Fruit fly (Drosophila melanogaster) whole organism, embryonic: Measurements from ENCODE around the gene Cyt-c-p.

Experiments used
- Ada2b ChIP-seq: fragments of 200-800 bp; sonication (Bioruptor generic); IDR thresholded peaks from 2 replicates; pipeline ENCODE4 v1.3.6; 2022; ENCODE audit warnings: missing biosample characterization, missing genetic modification characterization
- CG10321 ChIP-seq: fragments of 200-800 bp; sonication (Bioruptor generic); IDR thresholded peaks from 2 replicates; pipeline ENCODE4 v1.3.6; 2022; ENCODE audit warnings: missing biosample characterization, missing genetic modification characterization
- CG10366 ChIP-seq: fragments of 200-800 bp; sonication (Bioruptor generic); IDR thresholded peaks from 2 replicates; pipeline ENCODE4 v1.3.6; 2022; ENCODE audit warnings: missing biosample characterization, missing genetic modification characterization
- CG11085 ChIP-seq: fragments of 200-800 bp; sonication (Bioruptor generic); IDR thresholded peaks from 2 replicates; pipeline ENCODE4 v1.3.6; 2022; ENCODE audit warnings: missing biosample characterization, missing genetic modification characterization
- CG11247 ChIP-seq: fragments of 200-800 bp; sonication (Bioruptor generic); IDR thresholded peaks from 2 replicates; pipeline ENCODE4 v1.3.6; 2022; ENCODE audit warnings: missing biosample characterization, missing genetic modification characterization
- CG11456 ChIP-seq: fragments of 200-800 bp; sonication (Bioruptor generic); IDR thresholded peaks from 3 replicates; pipeline ENCODE4 v1.3.6; 2022; ENCODE audit warnings: missing biosample characterization, missing genetic modification characterization
- CG12391 ChIP-seq: fragments of 200-800 bp; sonication (Bioruptor generic); optimal IDR thresholded peaks from 3 replicates; lab custom pipeline; 2018; ENCODE audit warnings: missing biosample characterization, mild to moderate bottlenecking, missing genetic modification characterization, moderate library complexity
- CG13296 ChIP-seq: fragments of 200-800 bp; sonication (Bioruptor generic); optimal IDR thresholded peaks from 3 replicates; lab custom pipeline; 2018; ENCODE audit warnings: missing biosample characterization, mild to moderate bottlenecking, missing genetic modification characterization
- CG14667 ChIP-seq: fragments of 200-800 bp; sonication (Bioruptor generic); IDR thresholded peaks from 2 replicates; pipeline ENCODE4 v1.3.6; 2022; ENCODE audit warnings: missing biosample characterization, missing genetic modification characterization
- CG14710 ChIP-seq: fragments of 200-800 bp; sonication (Bioruptor generic); optimal IDR thresholded peaks from 3 replicates; lab custom pipeline; 2019; ENCODE audit warnings: missing biosample characterization, mild to moderate bottlenecking, missing genetic modification characterization, moderate library complexity
- CG17186 ChIP-seq: fragments of 200-800 bp; sonication (Bioruptor generic); optimal IDR thresholded peaks from 3 replicates; lab custom pipeline; 2017; ENCODE audit warnings: missing biosample characterization, missing genetic modification reagents, missing genetic modification characterization
- CG32532 ChIP-seq: fragments of 200-800 bp; sonication (Bioruptor generic); IDR thresholded peaks from 2 replicates; pipeline ENCODE4 v1.3.6; 2022; ENCODE audit warnings: missing biosample characterization, missing genetic modification characterization
- CG4282 ChIP-seq: fragments of 200-800 bp; sonication (Bioruptor generic); optimal IDR thresholded peaks from 2 replicates; lab custom pipeline; 2016; ENCODE audit warnings: missing biosample characterization, missing genetic modification characterization
- CG4707 ChIP-seq: fragments of 200-800 bp; sonication (Bioruptor generic); optimal IDR thresholded peaks from 2 replicates; lab custom pipeline; 2018; ENCODE audit warnings: missing biosample characterization, mild to moderate bottlenecking, missing genetic modification characterization, moderate library complexity
- CG6654 ChIP-seq: fragments of 200-800 bp; sonication (Bioruptor generic); optimal IDR thresholded peaks from 2 replicates; lab custom pipeline; 2017; ENCODE audit warnings: missing biosample characterization, mild to moderate bottlenecking, missing genetic modification characterization
- CG7372 ChIP-seq: fragments of 200-800 bp; sonication (Bioruptor generic); IDR thresholded peaks from 2 replicates; pipeline ENCODE4 v1.3.6; 2022; ENCODE audit warnings: missing biosample characterization, missing genetic modification characterization
- CG7556 ChIP-seq: fragments of 200-800 bp; sonication (Bioruptor generic); optimal IDR thresholded peaks from 2 replicates; lab custom pipeline; 2017; ENCODE audit warnings: missing biosample characterization, mild to moderate bottlenecking, missing genetic modification characterization
- CG7963 ChIP-seq: fragments of 200-800 bp; sonication (Bioruptor generic); IDR thresholded peaks from 3 replicates; pipeline ENCODE4 v1.3.6; 2022; ENCODE audit warnings: missing biosample characterization, missing genetic modification characterization; ENCODE audit not compliant: partially characterized antibody
- CG7987 ChIP-seq: fragments of 200-800 bp; sonication (Bioruptor generic); optimal IDR thresholded peaks from 2 replicates; lab custom pipeline; 2018; ENCODE audit warnings: missing biosample characterization, mild to moderate bottlenecking, missing genetic modification characterization, moderate library complexity
- CG8478 ChIP-seq: fragments of >200 bp; optimal IDR thresholded peaks from 2 replicates; lab custom pipeline; 2018
- CG8944 ChIP-seq: fragments of 200-800 bp; sonication (Bioruptor generic); optimal IDR thresholded peaks from 3 replicates; lab custom pipeline; 2016; ENCODE audit warnings: missing biosample characterization, missing genetic modification characterization
- CG9609 ChIP-seq: fragments of 200-800 bp; sonication (Bioruptor generic); optimal IDR thresholded peaks from 3 replicates; lab custom pipeline; 2016; ENCODE audit warnings: missing biosample characterization, missing genetic modification characterization
- CG9876 ChIP-seq: fragments of 200-800 bp; sonication (Bioruptor generic); optimal IDR thresholded peaks from 2 replicates; lab custom pipeline; 2016; ENCODE audit warnings: missing biosample characterization, missing genetic modification characterization
- CoRest ChIP-seq: fragments of 200-800 bp; sonication (Bioruptor generic); optimal IDR thresholded peaks from 3 replicates; lab custom pipeline; 2018; ENCODE audit warnings: missing biosample characterization, mild to moderate bottlenecking, missing genetic modification characterization, moderate library complexity
- Doc3 ChIP-seq: fragments of 200-800 bp; sonication (Bioruptor generic); IDR thresholded peaks from 3 replicates; pipeline ENCODE4 v1.3.6; 2022; ENCODE audit warnings: missing biosample characterization, missing genetic modification characterization; ENCODE audit not compliant: partially characterized antibody
- H2.0 ChIP-seq: fragments of 200-800 bp; sonication (Bioruptor generic); IDR thresholded peaks from 2 replicates; pipeline ENCODE4 v1.3.6; 2022; ENCODE audit warnings: missing biosample characterization, missing genetic modification characterization
- Jarid2 ChIP-seq: fragments of 200-800 bp; sonication (Bioruptor generic); optimal IDR thresholded peaks from 3 replicates; lab custom pipeline; 2017; ENCODE audit warnings: mild to moderate bottlenecking, missing biosample characterization, missing genetic modification reagents, missing genetic modification characterization
- Kr ChIP-seq: fragments of 200-800 bp; sonication (Bioruptor generic); optimal IDR thresholded peaks from 2 replicates; lab custom pipeline; 2017; ENCODE audit warnings: missing biosample characterization, mild to moderate bottlenecking, missing genetic modification characterization
- Mes4 ChIP-seq: fragments of 200-800 bp; sonication (Bioruptor generic); optimal IDR thresholded peaks from 2 replicates; lab custom pipeline; 2016; ENCODE audit warnings: missing biosample characterization, missing genetic modification characterization
- Tbp ChIP-seq: fragments of >200 bp; optimal IDR thresholded peaks from 2 replicates; lab custom pipeline; 2018; ENCODE audit warnings: missing biosample characterization, missing genetic modification characterization
- Usf ChIP-seq: fragments of 200-800 bp; sonication (Bioruptor generic); optimal IDR thresholded peaks from 2 replicates; lab custom pipeline; 2017; ENCODE audit warnings: missing genotype, missing biosample characterization, missing genetic modification characterization
- amos ChIP-seq: fragments of 200-800 bp; sonication (Bioruptor generic); IDR thresholded peaks from 2 replicates; pipeline ENCODE4 v1.3.6; 2022; ENCODE audit warnings: missing biosample characterization, missing genetic modification characterization; ENCODE audit not compliant: partially characterized antibody
- aop ChIP-seq: fragments of 200-800 bp; sonication (Bioruptor generic); IDR thresholded peaks from 2 replicates; pipeline ENCODE4 v1.3.6; 2022; ENCODE audit warnings: missing biosample characterization, missing genetic modification characterization
- ato ChIP-seq: fragments of 200-800 bp; sonication (Bioruptor generic); IDR thresholded peaks from 2 replicates; pipeline ENCODE4 v1.3.6; 2022; ENCODE audit warnings: missing biosample characterization, missing genetic modification characterization; ENCODE audit not compliant: partially characterized antibody
- da ChIP-seq: fragments of 200-800 bp; sonication (Bioruptor generic); optimal IDR thresholded peaks from 2 replicates; lab custom pipeline; 2016; ENCODE audit warnings: missing biosample characterization, missing genetic modification characterization
- dimm ChIP-seq: fragments of 200-800 bp; sonication (Bioruptor generic); IDR thresholded peaks from 2 replicates; pipeline ENCODE4 v1.3.6; 2022; ENCODE audit warnings: missing biosample characterization, missing genetic modification characterization
- ewg ChIP-seq: fragments of 200-800 bp; sonication (Bioruptor generic); optimal IDR thresholded peaks from 3 replicates; lab custom pipeline; 2017; ENCODE audit warnings: mild to moderate bottlenecking, missing biosample characterization, missing genetic modification reagents, missing genetic modification characterization
- ham ChIP-seq: fragments of 200-800 bp; sonication (Bioruptor generic); IDR thresholded peaks from 2 replicates; pipeline ENCODE4 v1.3.6; 2022; ENCODE audit warnings: missing biosample characterization, missing genetic modification characterization
- hth ChIP-seq: fragments of >200 bp; optimal IDR thresholded peaks from 2 replicates; lab custom pipeline; 2017; ENCODE audit warnings: inconsistent platforms
- kay ChIP-seq: fragments of 200-800 bp; sonication (Bioruptor generic); optimal IDR thresholded peaks from 2 replicates; lab custom pipeline; 2016; ENCODE audit warnings: missing biosample characterization, missing genetic modification characterization
- lab ChIP-seq: fragments of 200-800 bp; sonication (Bioruptor generic); optimal IDR thresholded peaks from 3 replicates; lab custom pipeline; 2017; ENCODE audit warnings: missing biosample characterization, missing genetic modification characterization, mild to moderate bottlenecking, moderate library complexity, missing genetic modification reagents
- nom ChIP-seq: fragments of 200-800 bp; sonication (Bioruptor generic); optimal IDR thresholded peaks from 2 replicates; lab custom pipeline; 2017; ENCODE audit warnings: missing biosample characterization, missing genetic modification characterization, mild to moderate bottlenecking, moderate library complexity, missing genetic modification reagents
- otp ChIP-seq: fragments of 200-800 bp; sonication (Bioruptor generic); IDR thresholded peaks from 3 replicates; pipeline ENCODE4, ENCODE4 v1.3.6; 2022; ENCODE audit warnings: missing biosample characterization, missing genetic modification characterization
- pnt ChIP-seq: fragments of 200-800 bp; sonication (Bioruptor generic); optimal IDR thresholded peaks from 3 replicates; lab custom pipeline; 2016; ENCODE audit warnings: missing biosample characterization, missing genetic modification characterization
- pzg ChIP-seq: fragments of 200-800 bp; sonication (Bioruptor generic); optimal IDR thresholded peaks from 3 replicates; lab custom pipeline; 2018; ENCODE audit warnings: missing biosample characterization, mild to moderate bottlenecking, missing genetic modification characterization, moderate library complexity
- slbo ChIP-seq: fragments of 200-800 bp; sonication (Bioruptor generic); IDR thresholded peaks from 2 replicates; pipeline ENCODE4 v1.3.6; 2022; ENCODE audit warnings: missing biosample characterization, missing genetic modification characterization
- sr ChIP-seq: fragments of 200-800 bp; sonication (Bioruptor generic); IDR thresholded peaks from 3 replicates; pipeline ENCODE4 v1.3.6; 2022; ENCODE audit warnings: missing biosample characterization, missing genetic modification characterization
- twi ChIP-seq: fragments of 200-800 bp; optimal IDR thresholded peaks from 2 replicates; lab custom pipeline; 2019; ENCODE audit warnings: missing biosample characterization, mild to moderate bottlenecking, missing genetic modification characterization, moderate library complexity
- vvl ChIP-seq: fragments of 200-800 bp; sonication (Bioruptor generic); IDR thresholded peaks from 2 replicates; pipeline ENCODE4 v1.3.6; 2022; ENCODE audit warnings: missing biosample characterization, missing genetic modification characterization
- wek ChIP-seq: fragments of 200-800 bp; sonication (Bioruptor generic); optimal IDR thresholded peaks from 3 replicates; lab custom pipeline; 2018; ENCODE audit warnings: missing biosample characterization, mild to moderate bottlenecking, missing genetic modification characterization, moderate library complexity

Cyt-c-p gene

DNA sequence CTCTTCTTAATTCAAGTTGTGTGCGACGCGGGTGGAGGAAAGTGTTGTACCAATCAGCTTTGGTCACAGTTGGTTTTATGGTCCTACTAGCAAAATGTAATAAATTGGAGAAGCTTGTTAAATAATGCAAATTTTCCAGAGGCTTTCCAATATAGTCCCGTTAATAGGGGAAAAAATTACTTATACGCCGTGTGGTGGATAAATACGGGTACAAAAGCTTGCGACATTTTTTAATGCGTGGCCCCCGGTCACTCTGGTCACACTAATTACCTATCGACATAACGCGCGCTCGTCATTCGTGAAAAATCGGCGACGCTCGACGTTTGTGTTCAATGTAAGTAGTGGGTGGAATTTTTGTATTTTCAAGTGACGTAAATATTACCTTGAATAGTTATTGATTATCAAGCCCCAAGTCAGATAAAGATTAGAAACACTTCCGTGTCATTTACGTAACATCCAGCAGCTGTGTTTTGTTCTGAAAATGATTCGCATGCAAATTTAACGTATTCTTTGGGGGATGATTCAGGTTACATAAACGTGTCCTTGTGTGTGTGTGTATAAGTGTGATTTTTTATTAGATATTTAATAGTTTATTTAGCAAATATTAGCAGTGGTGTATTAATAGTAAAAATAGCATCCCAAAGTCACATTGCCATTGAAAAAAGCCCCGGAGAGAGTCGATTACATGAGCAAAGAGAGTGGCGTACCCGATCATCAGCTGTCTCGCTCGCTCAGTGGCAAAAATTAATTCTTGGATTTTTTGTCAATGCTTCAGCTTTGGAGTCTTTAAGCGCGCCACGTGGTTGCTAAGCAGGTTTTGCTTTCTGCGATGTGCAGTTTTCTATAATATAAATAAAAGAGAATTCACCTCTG, at the start of gene Cyt-c-p:
TSS of gene Cyt-c-p (plus strand) at position 290 of the 873 bp plus-strand sequence.
- TF ChIP-seq sr (GFP tag; lab: Robert Waterston, UW) (no peak), CG11085 (GFP tag; lab: Robert Waterston, UW) (no peak), da (GFP tag; lab: Kevin White, UChicago) (no peak), CG14667 (GFP tag; lab: Robert Waterston, UW) (no peak), amos (peak; percentile 64; the same call in 1 of the 2 replicates), CG9609 (GFP tag; lab: Kevin White, UChicago) (no peak), CG7556 (GFP tag; lab: Kevin White, UChicago) (peak; percentile 22), Jarid2 (GFP tag; lab: Kevin White, UChicago) (peak; percentile 64), otp (GFP tag; lab: Robert Waterston, UW) (no peak), CG7963 (GFP tag; lab: Robert Waterston, UW) (no peak), wek (peak; percentile 6), hth (lab: Kevin White, UChicago) (no peak), CG13296 (GFP tag; lab: Kevin White, UChicago) (peak; percentile 43), slbo (GFP tag; lab: Robert Waterston, UW) (0 out of 2 replicates have a peak, but pooled peaks have one; percentile 14), nom (GFP tag; lab: Kevin White, UChicago) (no peak), dimm (GFP tag; lab: Robert Waterston, UW) (no peak), CG4282 (GFP tag; lab: Kevin White, UChicago) (no peak), twi (tag; lab: Kevin White, UChicago) (no peak), H2.0 (GFP tag; lab: Robert Waterston, UW) (no peak), pzg (GFP tag; lab: Kevin White, UChicago) (peak; percentile 93), CG17186 (peak; percentile 87), vvl (0 out of 2 replicates have a peak, but pooled peaks have one; percentile 22), CG10366 (no peak), CG32532 (GFP tag; lab: Robert Waterston, UW) (peak; percentile 7; the same call in 1 of the 2 replicates), CG8944 (GFP tag; lab: Kevin White, UChicago) (no peak), ato (no peak), Usf (no peak), Mes4 (GFP tag; lab: Kevin White, UChicago) (peak; percentile 7), Tbp (GFP tag; lab: Kevin White, UChicago) (no peak), Ada2b (no peak), ham (no peak), CG4707 (GFP tag; lab: Kevin White, UChicago) (no peak), CoRest (peak; percentile 63), kay (GFP tag; lab: Kevin White, UChicago) (no peak), CG7372 (GFP tag; lab: Robert Waterston, UW) (no peak), aop (GFP tag; lab: Robert Waterston, UW) (no peak), CG12391 (tag; lab: Kevin White, UChicago) (peak; percentile 55), lab (GFP tag; lab: Kevin White, UChicago) (peak; percentile 64), CG8478 (lab: Kevin White, UChicago) (no peak), pnt (GFP tag; lab: Kevin White, UChicago) (no peak), CG11247 (GFP tag; lab: Robert Waterston, UW) (no peak), CG11456 (GFP tag; lab: Robert Waterston, UW) (no peak), Kr (GFP tag; lab: Kevin White, UChicago) (no peak), CG7987 (GFP tag; lab: Kevin White, UChicago) (peak; percentile 18), CG6654 (no peak), ewg (peak; percentile 1), CG9876 (no peak), CG10321 (GFP tag; lab: Robert Waterston, UW) (peak; percentile 11; the same call in 1 of the 2 replicates), CG14710 (tag; lab: Kevin White, UChicago) (peak; percentile 75), Doc3 (GFP tag; lab: Robert Waterston, UW) (peak; percentile 47; the same call in 1 of the 3 replicates)
